Worm (Caenorhabditis elegans): ENCODE results near the gene gly-7.
A peak's percentile ranks its signal among the peaks of the same experiment; 100 is the strongest.

gly-7 gene

DNA sequence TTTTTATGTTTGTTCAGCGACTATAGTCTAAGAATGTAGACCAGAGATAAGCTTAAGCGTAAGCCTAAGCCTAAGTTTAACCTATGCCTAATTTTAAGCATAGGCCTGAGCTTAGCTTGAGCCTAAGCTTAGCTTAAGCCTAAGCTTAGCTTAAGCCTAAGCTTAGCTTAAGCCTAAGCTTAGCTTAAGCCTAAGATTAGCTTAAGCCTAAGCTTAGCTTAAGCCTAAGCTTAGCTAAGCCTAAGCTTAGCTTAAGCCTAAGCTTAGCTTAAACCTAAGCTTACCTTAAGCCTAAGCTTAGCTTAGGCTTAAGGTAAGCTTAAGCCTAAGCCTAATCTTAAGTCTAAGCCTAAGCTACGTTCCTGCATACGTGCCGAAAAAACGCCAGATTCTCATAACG, 27.5 kb upstream of the gly-7 start:
- TF ChIP-seq tbx-2 (tag; optimal IDR thresholded peaks at IDR 0.05) (no peak), ceh-82 (tag; optimal IDR thresholded peaks at IDR 0.05) (no peak), nhr-76 (tag; optimal IDR thresholded peaks at IDR 0.05) (no peak), sea-2 (GFP tag; optimal IDR thresholded peaks at IDR 0.05) (no peak), unc-62 (GFP tag; optimal IDR thresholded peaks at IDR 0.05) (no peak), elt-2 (tag; optimal IDR thresholded peaks at IDR 0.05) (no peak), daf-12 (tag; optimal IDR thresholded peaks at IDR 0.05) (no peak), nhr-43 (tag; optimal IDR thresholded peaks at IDR 0.05; ENCODE audit: poor library complexity, severe bottlenecking) (no peak)

- TF ChIP-seq mdl-1 (tag; optimal IDR thresholded peaks at IDR 0.05) (no peak), pqm-1 (tag; optimal IDR thresholded peaks at IDR 0.05) (peak; percentile 46), aly-2 (tag; optimal IDR thresholded peaks at IDR 0.05) (no peak), daf-12 (tag; optimal IDR thresholded peaks at IDR 0.05) (no peak), elt-2 (tag; optimal IDR thresholded peaks at IDR 0.05) (peak; percentile 78), nhr-25 (tag; optimal IDR thresholded peaks at IDR 0.05) (no peak)
These were observed 24.9 kb upstream of the gly-7 start, which contains the start of gene T10B5.7 for ce11 chrV:1845977-1846376. Gene T10B5.7, plus strand, starts transcription at chrV:1846201.

ce11 chrV:1841744-1842143, 20.6 kb upstream of the gly-7 start, which contains the start of gene T10B5.8:
Gene T10B5.8, plus strand, starts transcription at chrV:1842044.
- TF ChIP-seq ZK546.5 (tag; optimal IDR thresholded peaks at IDR 0.05) (no peak), nhr-76 (tag; optimal IDR thresholded peaks at IDR 0.05) (no peak), tbx-2 (tag; optimal IDR thresholded peaks at IDR 0.05) (no peak), aly-2 (tag; optimal IDR thresholded peaks at IDR 0.05) (no peak), unc-39 (tag; optimal IDR thresholded peaks at IDR 0.05) (no peak), nhr-11 (tag; optimal IDR thresholded peaks at IDR 0.05) (no peak), lsy-12 (tag; optimal IDR thresholded peaks at IDR 0.05) (no peak), snpc-4 (tag; optimal IDR thresholded peaks at IDR 0.05) (no peak), lin-39 (tag; optimal IDR thresholded peaks at IDR 0.05) (no peak), fkh-2 (tag; optimal IDR thresholded peaks at IDR 0.05) (no peak), nhr-12 (tag; optimal IDR thresholded peaks at IDR 0.05) (no peak), elt-1 (tag; optimal IDR thresholded peaks at IDR 0.05) (no peak), lin-15B (tag; optimal IDR thresholded peaks at IDR 0.05) (no peak), nhr-237 (tag; optimal IDR thresholded peaks at IDR 0.05) (no peak), egl-27 (tag; optimal IDR thresholded peaks at IDR 0.05) (no peak), R02D3.7 (tag; optimal IDR thresholded peaks at IDR 0.05) (no peak), fos-1 (tag; optimal IDR thresholded peaks at IDR 0.05) (no peak), ceh-28 (tag; optimal IDR thresholded peaks at IDR 0.05) (no peak)

DNA sequence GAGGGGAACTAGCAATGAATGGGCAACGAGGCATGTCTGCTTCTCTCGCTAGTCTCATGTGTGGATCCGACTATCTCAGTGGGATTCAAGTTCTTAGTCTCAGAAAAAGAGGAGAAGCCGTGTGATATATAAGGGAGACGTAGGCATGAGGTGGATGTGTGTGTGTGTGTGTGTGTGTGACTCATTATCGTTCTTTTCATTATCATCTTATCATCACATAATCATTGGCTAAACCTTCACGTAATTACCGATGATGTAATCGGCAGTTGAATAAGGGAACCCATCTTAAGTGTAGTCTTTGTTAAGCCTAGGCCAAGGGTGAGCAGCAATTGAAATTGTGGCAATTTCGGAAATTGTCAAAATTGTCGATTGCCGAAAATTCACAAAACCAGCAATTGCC, 8.8 kb upstream of the gly-7 start, which contains the start of gene Y32G9B.1:
Gene Y32G9B.1, minus strand, starts transcription at position 101 of the 400 bp plus-strand sequence.
- no peak for TF ChIP-seq nhr-77 (tag; optimal IDR thresholded peaks at IDR 0.05)
- TF ChIP-seq nhr-25 (tag; optimal IDR thresholded peaks at IDR 0.05), result peak; percentile 48
- TF ChIP-seq skn-1 (tag; optimal IDR thresholded peaks at IDR 0.05), result no peak
- TF ChIP-seq mdl-1 (tag; optimal IDR thresholded peaks at IDR 0.05), result no peak

- TF ChIP-seq snpc-4 (tag; optimal IDR thresholded peaks at IDR 0.05) (no peak), ztf-11 (tag; optimal IDR thresholded peaks at IDR 0.05) (no peak), mml-1 (tag; optimal IDR thresholded peaks at IDR 0.05) (no peak), R02D3.7 (tag; optimal IDR thresholded peaks at IDR 0.05) (no peak), nhr-76 (tag; optimal IDR thresholded peaks at IDR 0.05) (no peak), skn-1 (tag; optimal IDR thresholded peaks at IDR 0.05) (no peak), unc-39 (tag; optimal IDR thresholded peaks at IDR 0.05) (no peak), nhr-237 (tag; optimal IDR thresholded peaks at IDR 0.05) (no peak), egl-5 (tag; optimal IDR thresholded peaks at IDR 0.05) (no peak), zag-1 (tag; optimal IDR thresholded peaks at IDR 0.05) (no peak), nhr-77 (tag; optimal IDR thresholded peaks at IDR 0.05) (no peak), ama-1 (optimal IDR thresholded peaks at IDR 0.05) (no peak), sea-2 (GFP tag; optimal IDR thresholded peaks at IDR 0.05) (no peak), nhr-28 (tag; optimal IDR thresholded peaks at IDR 0.05) (no peak), ceh-82 (tag; optimal IDR thresholded peaks at IDR 0.05) (no peak), aly-2 (tag; optimal IDR thresholded peaks at IDR 0.05) (no peak), tbx-2 (tag; optimal IDR thresholded peaks at IDR 0.05) (no peak)
These were observed 3.4 kb upstream of the gly-7 start for ce11 chrV:1824528-1824927.

All from whole organism, L3 larva.